Worm (Caenorhabditis elegans) whole organism, late embryonic: ENCODE data around the gene Y37H2A.13.

ENCODE experiments used
- T23F11.4 ChIP-seq: fragments of 200-800 bp; sonication (Bioruptor generic); optimal IDR thresholded peaks from 2 replicates; lab custom pipeline; 2018; ENCODE audit warnings: mild to moderate bottlenecking, missing genetic modification characterization, missing compliant biosample characterization
- ama-1 ChIP-seq: fragments of 150-350 bp; optimal IDR thresholded peaks from 2 replicates; lab custom pipeline; 2014
- ceh-14 ChIP-seq: sonication (generic microtip); optimal IDR thresholded peaks from 2 replicates; lab custom pipeline; 2016; ENCODE audit warnings: missing genotype, missing genetic modification characterization, missing compliant biosample characterization
- ceh-19 ChIP-seq: fragments of 200-800 bp; sonication (Bioruptor generic); optimal IDR thresholded peaks from 2 replicates; lab custom pipeline; 2018; ENCODE audit warnings: mild to moderate bottlenecking, missing genetic modification characterization, missing compliant biosample characterization
- ceh-2 ChIP-seq: sonication (generic microtip); optimal IDR thresholded peaks from 2 replicates; lab custom pipeline; 2016; ENCODE audit warnings: missing genotype, missing genetic modification characterization, missing compliant biosample characterization
- ceh-30 ChIP-seq: fragments of 150-350 bp; optimal IDR thresholded peaks from 2 replicates; lab custom pipeline; 2014; ENCODE audit warnings: missing biosample characterization, missing genetic modification characterization
- che-1 ChIP-seq: sonication (generic microtip); optimal IDR thresholded peaks from 2 replicates; lab custom pipeline; 2016; ENCODE audit warnings: mild to moderate bottlenecking, missing genetic modification characterization, missing compliant biosample characterization
- dve-1 ChIP-seq: sonication (generic microtip); optimal IDR thresholded peaks from 2 replicates; lab custom pipeline; 2017; ENCODE audit warnings: antibody characterized with exemption, mild to moderate bottlenecking, missing genetic modification characterization, missing compliant biosample characterization
- ets-4 ChIP-seq: sonication (generic microtip); optimal IDR thresholded peaks from 2 replicates; lab custom pipeline; 2016; ENCODE audit warnings: missing genetic modification characterization, missing compliant biosample characterization
- eyg-1 ChIP-seq: sonication (generic microtip); optimal IDR thresholded peaks from 2 replicates; lab custom pipeline; 2016; ENCODE audit warnings: missing genotype, missing genetic modification characterization, missing compliant biosample characterization
- fkh-10 ChIP-seq: fragments of 150-350 bp; optimal IDR thresholded peaks from 2 replicates; lab custom pipeline; 2014; ENCODE audit warnings: missing biosample characterization, missing genetic modification reagents, missing genetic modification characterization
- gmeb-2 ChIP-seq: sonication (generic microtip); optimal IDR thresholded peaks from 2 replicates; lab custom pipeline; 2016; ENCODE audit warnings: missing genetic modification characterization, inconsistent platforms, missing compliant biosample characterization
- hlh-13 ChIP-seq: fragments of 200-800 bp; sonication (Bioruptor generic); optimal IDR thresholded peaks from 2 replicates; lab custom pipeline; 2018; ENCODE audit warnings: mild to moderate bottlenecking, missing genetic modification characterization, missing compliant biosample characterization
- hlh-15 ChIP-seq: sonication (generic microtip); optimal IDR thresholded peaks from 2 replicates; lab custom pipeline; 2016; ENCODE audit warnings: missing genetic modification characterization, missing compliant biosample characterization
- hlh-30 ChIP-seq: sonication (generic microtip); optimal IDR thresholded peaks from 2 replicates; lab custom pipeline; 2017; ENCODE audit warnings: antibody characterized with exemption, missing genetic modification characterization, missing compliant biosample characterization; ENCODE audit not compliant: insufficient read depth
- hlh-6 ChIP-seq: sonication (generic microtip); optimal IDR thresholded peaks from 2 replicates; lab custom pipeline; 2016; ENCODE audit warnings: missing genotype, missing genetic modification characterization, missing compliant biosample characterization
- lin-11 ChIP-seq: fragments of 200-800 bp; sonication (Bioruptor generic); optimal IDR thresholded peaks from 2 replicates; lab custom pipeline; 2018; ENCODE audit warnings: mild to moderate bottlenecking, missing genetic modification characterization, missing compliant biosample characterization
- nfya-1 ChIP-seq: sonication (generic microtip); optimal IDR thresholded peaks from 2 replicates; lab custom pipeline; 2017; ENCODE audit warnings: missing genetic modification characterization, mild to moderate bottlenecking, missing compliant biosample characterization, antibody characterized with exemption, moderate library complexity
- nhr-232 ChIP-seq: sonication (generic microtip); optimal IDR thresholded peaks from 2 replicates; lab custom pipeline; 2016; ENCODE audit warnings: missing genetic modification characterization, missing compliant biosample characterization
- odd-2 ChIP-seq: sonication (generic microtip); optimal IDR thresholded peaks from 2 replicates; lab custom pipeline; 2017; ENCODE audit warnings: antibody characterized with exemption, mild to moderate bottlenecking, missing genetic modification characterization, missing compliant biosample characterization
- pag-3 ChIP-seq: sonication (generic microtip); optimal IDR thresholded peaks from 2 replicates; lab custom pipeline; 2016; ENCODE audit warnings: missing compliant biosample characterization, missing genetic modification characterization, borderline replicate concordance
- pax-1 ChIP-seq: fragments of 150-350 bp; optimal IDR thresholded peaks from 2 replicates; lab custom pipeline; 2014; ENCODE audit warnings: missing biosample characterization, missing genetic modification characterization
- pha-2 ChIP-seq: sonication (generic microtip); optimal IDR thresholded peaks from 2 replicates; lab custom pipeline; 2017; ENCODE audit warnings: mild to moderate bottlenecking, missing genetic modification characterization, missing compliant biosample characterization
- pha-4 ChIP-seq: fragments of 150-350 bp; optimal IDR thresholded peaks from 2 replicates; lab custom pipeline; 2018; ENCODE audit warnings: missing biosample characterization, missing genetic modification reagents, missing genetic modification characterization
- sdc-2 ChIP-seq: sonication (generic microtip); optimal IDR thresholded peaks from 2 replicates; lab custom pipeline; 2016; ENCODE audit warnings: missing genotype, missing genetic modification characterization, missing compliant biosample characterization
- sox-2 ChIP-seq: fragments of 200-800 bp; sonication (Bioruptor generic); IDR thresholded peaks from 2 replicates; pipeline ENCODE4 v1.3.6; 2022; ENCODE audit warnings: missing genetic modification reagents, missing genetic modification characterization, missing compliant biosample characterization
- sox-4 ChIP-seq: sonication (generic microtip); optimal IDR thresholded peaks from 2 replicates; lab custom pipeline; 2017; ENCODE audit warnings: mild to moderate bottlenecking, missing genetic modification characterization, inconsistent platforms, missing compliant biosample characterization
- tbx-2 ChIP-seq: sonication (generic microtip); optimal IDR thresholded peaks from 2 replicates; lab custom pipeline; 2016; ENCODE audit warnings: missing genetic modification characterization, missing compliant biosample characterization
- tbx-7 ChIP-seq: sonication (generic microtip); optimal IDR thresholded peaks from 2 replicates; lab custom pipeline; 2016; ENCODE audit warnings: missing genotype, missing genetic modification characterization, missing compliant biosample characterization
- ttx-3 ChIP-seq: sonication (generic microtip); optimal IDR thresholded peaks from 2 replicates; lab custom pipeline; 2016; ENCODE audit warnings: missing genetic modification reagents, missing genetic modification characterization, missing compliant biosample characterization
- unc-3 ChIP-seq, 2 experiments: fragments of 200-800 bp in 1 of 2; sonication (Bioruptor generic) in 1 of 2; sonication (generic microtip) in 1 of 2; conservative IDR thresholded peaks in 1 of 2; optimal IDR thresholded peaks in 1 of 2; 2 replicates each; pipeline versions ENCODE4 v1.3.6 to Lab custom; 2016 to 2022; ENCODE audit warnings: missing compliant biosample characterization in 2 of 2, missing genetic modification characterization in 2 of 2, missing genetic modification reagents in 1 of 2
- unc-55 ChIP-seq: sonication (generic microtip); optimal IDR thresholded peaks from 2 replicates; lab custom pipeline; 2017; ENCODE audit warnings: missing biosample characterization, missing genetic modification reagents, missing genetic modification characterization
- unc-86 ChIP-seq: sonication (generic microtip); optimal IDR thresholded peaks from 2 replicates; lab custom pipeline; 2016; ENCODE audit warnings: missing genetic modification characterization, missing compliant biosample characterization
- zip-5 ChIP-seq: sonication (generic microtip); optimal IDR thresholded peaks from 2 replicates; lab custom pipeline; 2016; ENCODE audit warnings: missing genetic modification characterization, missing compliant biosample characterization
- ztf-16 ChIP-seq: sonication (generic microtip); optimal IDR thresholded peaks from 2 replicates; lab custom pipeline; 2017; ENCODE audit warnings: missing genetic modification characterization, missing compliant biosample characterization

Y37H2A.13 gene

DNA sequence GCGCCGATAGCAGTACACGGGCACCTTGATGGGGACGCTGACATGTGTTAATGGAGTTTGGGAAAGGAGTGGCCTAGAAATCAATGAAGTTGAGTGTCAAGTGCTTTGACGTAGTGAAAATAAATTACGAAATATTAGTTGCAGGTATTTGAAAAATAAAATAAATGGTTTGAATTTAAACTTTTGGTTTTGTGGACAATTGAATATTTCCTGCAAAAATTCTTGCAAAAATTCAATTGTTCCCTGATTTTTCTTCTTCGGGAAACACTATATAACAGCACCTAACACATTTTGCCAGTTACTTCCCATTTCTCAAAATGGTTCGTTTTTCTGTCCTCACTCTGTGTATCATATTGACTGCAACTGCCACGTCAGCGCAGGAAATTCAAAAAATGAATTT lies at the start of gene Y37H2A.13:
Y37H2A.13 (plus strand) TSS at position 301 of the 400 bp plus-strand sequence.
- no peak for TF ChIP-seq odd-2

- TF ChIP-seq hlh-6 (tag; lab: Kevin White, UChicago) (no peak), ceh-19 (GFP tag; lab: Kevin White, UChicago) (no peak), nfya-1 (tag; lab: Kevin White, UChicago) (no peak), ceh-30 (tag; lab: Kevin White, UChicago) (no peak), pag-3 (tag; lab: Kevin White, UChicago) (no peak), ama-1 (lab: Kevin White, UChicago) (no peak), ztf-16 (no peak), sdc-2 (no peak), sox-4 (tag; lab: Kevin White, UChicago) (no peak), zip-5 (tag; lab: Kevin White, UChicago) (no peak), dve-1 (tag; lab: Kevin White, UChicago) (no peak), unc-55 (GFP tag; lab: Kevin White, UChicago) (no peak), gmeb-2 (tag; lab: Kevin White, UChicago) (no peak), ttx-3 (no peak), eyg-1 (tag; lab: Kevin White, UChicago) (no peak), tbx-2 (tag; lab: Kevin White, UChicago) (no peak)
Observed at ce11 chrV:18093941-18094340, 48.7 kb upstream of the Y37H2A.13 start.

DNA sequence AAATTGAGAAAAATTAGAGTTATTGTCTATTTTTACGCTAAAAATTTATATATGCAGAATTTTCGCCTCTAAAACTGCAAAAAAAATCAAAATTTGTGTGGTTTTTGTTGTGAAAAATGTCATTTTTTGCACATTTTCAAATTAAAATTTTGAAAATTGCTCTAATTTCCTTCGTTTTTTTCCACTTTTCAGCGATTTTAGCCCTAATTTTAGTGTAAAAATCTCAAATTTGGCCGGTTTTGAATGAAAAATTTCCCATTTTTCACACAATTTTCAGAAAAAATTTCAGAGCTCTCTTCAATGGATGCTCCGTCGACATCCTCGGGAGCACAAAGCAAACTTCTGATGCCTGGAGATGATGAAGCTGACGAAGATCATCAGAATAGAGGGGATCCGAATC lies 44.3 kb upstream of the Y37H2A.13 start, which contains the start of gene par-4:
par-4 (plus strand) TSS at position 301 of the 400 bp plus-strand sequence.
- no peak for TF ChIP-seq hlh-13 (GFP tag; lab: Kevin White, UChicago)
- TF ChIP-seq sdc-2 = no peak
- TF ChIP-seq hlh-15 (tag; lab: Kevin White, UChicago) = no peak
- TF ChIP-seq T23F11.4 = no peak
- no peak for TF ChIP-seq sox-2 (GFP tag; lab: Robert Waterston, UW)
- no peak for TF ChIP-seq tbx-7
- TF ChIP-seq pag-3 (tag; lab: Kevin White, UChicago) = no peak
- no peak for TF ChIP-seq pha-4 (tag; lab: Kevin White, UChicago)
- TF ChIP-seq pha-2 = no peak
- TF ChIP-seq, all 69 proteins: peak for 0

- TF ChIP-seq tbx-7 (no peak), unc-55 (GFP tag; lab: Kevin White, UChicago) (no peak), unc-3 (GFP tag; conservative IDR thresholded peaks at IDR 0.05; lab: Robert Waterston, UW) (no peak), unc-3 (tag; optimal IDR thresholded peaks at IDR 0.05; lab: Kevin White, UChicago) (no peak), hlh-15 (tag; lab: Kevin White, UChicago) (no peak), lin-11 (no peak), fkh-10 (GFP tag; lab: Kevin White, UChicago) (no peak), nhr-232 (tag; lab: Kevin White, UChicago) (no peak), hlh-30 (tag; lab: Kevin White, UChicago) (no peak), sdc-2 (no peak), unc-86 (tag; lab: Kevin White, UChicago) (no peak), ets-4 (tag; lab: Kevin White, UChicago) (no peak), ceh-30 (tag; lab: Kevin White, UChicago) (no peak), pha-4 (tag; lab: Kevin White, UChicago) (no peak), tbx-2 (tag; lab: Kevin White, UChicago) (no peak), pax-1 (tag; lab: Kevin White, UChicago) (no peak), ceh-2 (tag; lab: Kevin White, UChicago) (no peak), ceh-14 (tag; lab: Kevin White, UChicago) (no peak), che-1 (tag; lab: Kevin White, UChicago) (no peak)
Observed at ce11 chrV:18106055-18106454, 36.6 kb upstream of the Y37H2A.13 start.
